Fruit fly (Drosophila melanogaster) whole organism, embryonic: ENCODE results near the gene CG11843.
A peak's percentile ranks its signal among the peaks of the same experiment; 100 is the strongest.

Experiments used
- Abd-B ChIP-seq: fragments of 200-800 bp; sonication (Bioruptor generic); optimal IDR thresholded peaks from 2 replicates; lab custom pipeline; 2018; ENCODE audit warnings: missing biosample characterization, mild to moderate bottlenecking, missing genetic modification characterization, moderate library complexity
- CG10267 ChIP-seq: fragments of 200-800 bp; sonication (Bioruptor generic); optimal IDR thresholded peaks from 2 replicates; lab custom pipeline; 2018; ENCODE audit warnings: missing biosample characterization, mild to moderate bottlenecking, missing genetic modification characterization, moderate library complexity
- CG10654 ChIP-seq: fragments of 200-800 bp; sonication (Bioruptor generic); optimal IDR thresholded peaks from 2 replicates; lab custom pipeline; 2016; ENCODE audit warnings: missing biosample characterization, missing genetic modification characterization
- CG10979 ChIP-seq: fragments of 200-800 bp; sonication (Bioruptor generic); optimal IDR thresholded peaks from 2 replicates; lab custom pipeline; 2018; ENCODE audit warnings: missing biosample characterization, mild to moderate bottlenecking, missing genetic modification characterization, moderate library complexity
- CG12659 ChIP-seq: fragments of 200-800 bp; sonication (Bioruptor generic); optimal IDR thresholded peaks from 3 replicates; lab custom pipeline; 2017; ENCODE audit warnings: mild to moderate bottlenecking, missing biosample characterization, missing genetic modification reagents, missing genetic modification characterization
- CG13296 ChIP-seq: fragments of 200-800 bp; sonication (Bioruptor generic); optimal IDR thresholded peaks from 3 replicates; lab custom pipeline; 2018; ENCODE audit warnings: missing biosample characterization, mild to moderate bottlenecking, missing genetic modification characterization
- CG13775 ChIP-seq: fragments of 200-800 bp; sonication (Bioruptor generic); optimal IDR thresholded peaks from 3 replicates; lab custom pipeline; 2017; ENCODE audit warnings: missing biosample characterization, mild to moderate bottlenecking, missing genetic modification characterization
- CG15479 ChIP-seq: fragments of 200-800 bp; sonication (Bioruptor generic); optimal IDR thresholded peaks from 3 replicates; lab custom pipeline; 2019; ENCODE audit warnings: missing biosample characterization, mild to moderate bottlenecking, missing genetic modification characterization, moderate library complexity
- CG15514 ChIP-seq: fragments of 200-800 bp; sonication (Bioruptor generic); optimal IDR thresholded peaks from 3 replicates; lab custom pipeline; 2017; ENCODE audit warnings: missing biosample characterization, missing genetic modification characterization, mild to moderate bottlenecking, moderate library complexity, missing genetic modification reagents
- CG16815 ChIP-seq: fragments of 200-800 bp; sonication (Bioruptor generic); optimal IDR thresholded peaks from 3 replicates; lab custom pipeline; 2017; ENCODE audit warnings: missing biosample characterization, mild to moderate bottlenecking, missing genetic modification characterization
- CG18011 ChIP-seq: fragments of 200-800 bp; sonication (Bioruptor generic); optimal IDR thresholded peaks from 2 replicates; lab custom pipeline; 2017; ENCODE audit warnings: missing biosample characterization, missing genetic modification characterization, mild to moderate bottlenecking, moderate library complexity, missing genotype
- CG2199 ChIP-seq: fragments of 200-800 bp; sonication (Bioruptor generic); IDR thresholded peaks from 3 replicates; pipeline ENCODE4 v1.3.6; 2022; ENCODE audit warnings: missing biosample characterization, missing genetic modification characterization
- CG2202 ChIP-seq: fragments of 200-800 bp; sonication (Bioruptor generic); optimal IDR thresholded peaks from 2 replicates; lab custom pipeline; 2018; ENCODE audit warnings: missing biosample characterization, mild to moderate bottlenecking, missing genetic modification characterization
- CG32532 ChIP-seq: fragments of 200-800 bp; sonication (Bioruptor generic); IDR thresholded peaks from 2 replicates; pipeline ENCODE4 v1.3.6; 2022; ENCODE audit warnings: missing biosample characterization, missing genetic modification characterization
- CG32767 ChIP-seq: fragments of 200-800 bp; sonication (Bioruptor generic); IDR thresholded peaks from 2 replicates; pipeline ENCODE4 v1.3.6; 2022; ENCODE audit warnings: missing biosample characterization, missing genetic modification characterization
- CG3838 ChIP-seq: fragments of 200-800 bp; sonication (Bioruptor generic); optimal IDR thresholded peaks from 3 replicates; lab custom pipeline; 2016; ENCODE audit warnings: missing biosample characterization, missing genetic modification characterization
- CG3995 ChIP-seq: fragments of 200-800 bp; sonication (Bioruptor generic); optimal IDR thresholded peaks from 3 replicates; lab custom pipeline; 2016; ENCODE audit warnings: missing biosample characterization, missing genetic modification characterization
- CG42726 ChIP-seq: fragments of 200-800 bp; sonication (Bioruptor generic); IDR thresholded peaks from 2 replicates; pipeline ENCODE4 v1.3.6; 2022; ENCODE audit warnings: missing biosample characterization, missing genetic modification characterization; ENCODE audit not compliant: partially characterized antibody
- CG4328 ChIP-seq: fragments of 200-800 bp; sonication (Bioruptor generic); optimal IDR thresholded peaks from 3 replicates; lab custom pipeline; 2017; ENCODE audit warnings: missing biosample characterization, missing genetic modification reagents, missing genetic modification characterization
- CG43689 ChIP-seq: fragments of 200-800 bp; sonication (Bioruptor generic); IDR thresholded peaks from 2 replicates; pipeline ENCODE4 v1.3.6; 2022; ENCODE audit warnings: missing biosample characterization, missing genetic modification characterization
- CG7745 ChIP-seq: fragments of 200-800 bp; sonication (Bioruptor generic); optimal IDR thresholded peaks from 2 replicates; lab custom pipeline; 2018; ENCODE audit warnings: missing biosample characterization, mild to moderate bottlenecking, missing genetic modification characterization, moderate library complexity
- CG7928 ChIP-seq: fragments of 200-800 bp; sonication (Bioruptor generic); optimal IDR thresholded peaks from 2 replicates; lab custom pipeline; 2017; ENCODE audit warnings: missing biosample characterization, mild to moderate bottlenecking, missing genetic modification characterization
- CG8359 ChIP-seq: fragments of 200-800 bp; sonication (Bioruptor generic); optimal IDR thresholded peaks from 2 replicates; lab custom pipeline; 2017; ENCODE audit warnings: missing biosample characterization, mild to moderate bottlenecking, missing genetic modification characterization, borderline replicate concordance
- CG9727 ChIP-seq: fragments of 200-800 bp; sonication (Bioruptor generic); optimal IDR thresholded peaks from 3 replicates; lab custom pipeline; 2017; ENCODE audit warnings: missing biosample characterization, mild to moderate bottlenecking, missing genetic modification characterization
- Doc3 ChIP-seq: fragments of 200-800 bp; sonication (Bioruptor generic); IDR thresholded peaks from 3 replicates; pipeline ENCODE4 v1.3.6; 2022; ENCODE audit warnings: missing biosample characterization, missing genetic modification characterization; ENCODE audit not compliant: partially characterized antibody
- Ets65A ChIP-seq: fragments of 200-800 bp; sonication (Bioruptor generic); peaks from one replicate; lab custom pipeline; 2016; ENCODE audit warnings: missing biosample characterization, missing genetic modification characterization
- H15 ChIP-seq: fragments of 200-800 bp; sonication (Bioruptor generic); IDR thresholded peaks from 3 replicates; pipeline ENCODE4 v1.3.6; 2022; ENCODE audit warnings: missing biosample characterization, missing genetic modification characterization
- NFAT ChIP-seq: fragments of 200-800 bp; sonication (Bioruptor generic); IDR thresholded peaks from 2 replicates; pipeline ENCODE4 v1.3.6; 2022; ENCODE audit warnings: missing biosample characterization, missing genetic modification characterization
- Sin3A ChIP-seq: fragments of >200 bp; optimal IDR thresholded peaks from 2 replicates; lab custom pipeline; 2018
- Vsx1 ChIP-seq: fragments of 200-800 bp; sonication (Bioruptor generic); optimal IDR thresholded peaks from 2 replicates; lab custom pipeline; 2017; ENCODE audit warnings: missing biosample characterization, mild to moderate bottlenecking, missing genetic modification characterization, missing genetic modification reagents
- Xrp1 ChIP-seq: fragments of 200-800 bp; sonication (Bioruptor generic); IDR thresholded peaks from 2 replicates; pipeline ENCODE4 v1.3.6; 2022; ENCODE audit warnings: missing biosample characterization, missing genetic modification characterization
- bowl ChIP-seq: fragments of 200-800 bp; sonication (Bioruptor generic); IDR thresholded peaks from 2 replicates; pipeline ENCODE4 v1.3.6; 2022; ENCODE audit warnings: missing biosample characterization, missing genetic modification characterization
- chinmo ChIP-seq: fragments of 200-800 bp; sonication (Bioruptor generic); IDR thresholded peaks from 4 replicates; pipeline ENCODE4 v1.3.6; 2022; ENCODE audit warnings: missing biosample characterization, missing genetic modification characterization; ENCODE audit not compliant: partially characterized antibody
- ci ChIP-seq: fragments of 200-800 bp; sonication (Bioruptor generic); IDR thresholded peaks from 3 replicates; pipeline ENCODE4 v1.3.6; 2022; ENCODE audit warnings: missing biosample characterization, missing genetic modification characterization
- dpn ChIP-seq, 2 experiments: fragments of 200-800 bp; sonication (Bioruptor generic); optimal IDR thresholded peaks; 3 replicates each; lab custom pipeline; 2016; ENCODE audit warnings: missing biosample characterization in 2 of 2, missing genetic modification characterization in 2 of 2
- emc ChIP-seq: fragments of 200-800 bp; sonication (Bioruptor generic); optimal IDR thresholded peaks from 2 replicates; lab custom pipeline; 2016; ENCODE audit warnings: missing biosample characterization, missing genetic modification characterization
- jigr1 ChIP-seq: fragments of 200-800 bp; sonication (Bioruptor generic); IDR thresholded peaks from 3 replicates; pipeline ENCODE4 v1.3.6; 2022; ENCODE audit warnings: missing biosample characterization, missing genetic modification characterization
- jing ChIP-seq: fragments of 200-800 bp; sonication (Bioruptor generic); optimal IDR thresholded peaks from 2 replicates; lab custom pipeline; 2018; ENCODE audit warnings: missing biosample characterization, mild to moderate bottlenecking, missing genetic modification characterization
- ken ChIP-seq: fragments of 200-800 bp; sonication (Bioruptor generic); IDR thresholded peaks from 3 replicates; pipeline ENCODE4 v1.3.6; 2022; ENCODE audit warnings: missing biosample characterization, missing genetic modification characterization
- nau ChIP-seq: fragments of 200-800 bp; sonication (Bioruptor generic); optimal IDR thresholded peaks from 3 replicates; lab custom pipeline; 2017; ENCODE audit warnings: missing biosample characterization, mild to moderate bottlenecking, missing genetic modification characterization, missing genetic modification reagents
- sim ChIP-seq: fragments of 200-800 bp; sonication (Bioruptor generic); IDR thresholded peaks from 2 replicates; pipeline ENCODE4 v1.3.6; 2022; ENCODE audit warnings: missing biosample characterization, missing genetic modification characterization
- slbo ChIP-seq: fragments of 200-800 bp; sonication (Bioruptor generic); IDR thresholded peaks from 2 replicates; pipeline ENCODE4 v1.3.6; 2022; ENCODE audit warnings: missing biosample characterization, missing genetic modification characterization
- sna ChIP-seq: fragments of 200-800 bp; sonication (Bioruptor generic); IDR thresholded peaks from 2 replicates; pipeline ENCODE4 v1.3.6; 2022; ENCODE audit warnings: missing biosample characterization, missing genetic modification characterization; ENCODE audit not compliant: partially characterized antibody
- stwl ChIP-seq: fragments of 200-800 bp; sonication (Bioruptor generic); optimal IDR thresholded peaks from 3 replicates; lab custom pipeline; 2018; ENCODE audit warnings: missing biosample characterization, mild to moderate bottlenecking, missing genetic modification characterization, moderate library complexity
- twi ChIP-seq: fragments of 200-800 bp; optimal IDR thresholded peaks from 2 replicates; lab custom pipeline; 2019; ENCODE audit warnings: missing biosample characterization, mild to moderate bottlenecking, missing genetic modification characterization, moderate library complexity
- vfl ChIP-seq: fragments of 200-800 bp; sonication (Bioruptor generic); optimal IDR thresholded peaks from 2 replicates; lab custom pipeline; 2016; ENCODE audit warnings: missing biosample characterization, missing genetic modification characterization
- vvl ChIP-seq: fragments of 200-800 bp; sonication (Bioruptor generic); IDR thresholded peaks from 2 replicates; pipeline ENCODE4 v1.3.6; 2022; ENCODE audit warnings: missing biosample characterization, missing genetic modification characterization
- wek ChIP-seq: fragments of 200-800 bp; sonication (Bioruptor generic); optimal IDR thresholded peaks from 3 replicates; lab custom pipeline; 2018; ENCODE audit warnings: missing biosample characterization, mild to moderate bottlenecking, missing genetic modification characterization, moderate library complexity
- zfh2 ChIP-seq: fragments of 200-800 bp; sonication (Bioruptor generic); optimal IDR thresholded peaks from 2 replicates; lab custom pipeline; 2016; ENCODE audit warnings: missing biosample characterization, missing genetic modification characterization

The CG11843 gene

DNA sequence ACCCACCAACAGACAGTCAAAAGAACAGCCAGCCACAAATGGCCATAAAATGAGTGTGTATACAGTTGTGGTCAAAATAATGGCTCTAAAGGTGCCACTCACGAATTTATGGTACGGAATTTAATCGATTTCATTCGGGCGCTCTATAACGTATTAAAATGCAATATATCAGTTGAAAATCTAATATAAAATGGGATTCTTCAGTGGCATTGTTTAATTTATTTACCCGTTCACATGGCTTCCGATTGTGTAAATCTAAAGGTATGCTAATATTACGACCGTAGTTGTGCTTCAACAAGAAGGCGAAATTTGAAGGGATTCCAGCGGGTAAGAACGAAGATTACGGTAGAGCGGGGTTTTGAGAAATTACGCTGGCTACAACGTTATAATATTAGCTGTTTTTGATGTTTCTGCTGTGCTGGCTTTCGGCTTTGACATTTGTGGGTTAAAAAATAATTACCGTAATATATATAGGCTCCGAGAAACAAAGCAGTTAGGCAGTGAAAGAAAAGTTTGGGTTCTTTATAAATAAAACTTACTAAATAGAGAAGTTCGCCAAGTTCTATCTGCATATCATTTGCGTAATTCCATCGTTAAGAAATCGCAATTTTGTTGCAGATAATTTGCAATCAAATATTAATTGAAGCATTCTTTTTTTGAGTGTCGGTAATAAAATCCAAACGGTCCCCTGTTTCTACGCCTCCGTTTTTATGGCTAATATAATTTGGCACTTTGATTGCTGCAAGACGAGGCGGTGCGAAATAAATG, 21.7 kb downstream of the CG11843 start (continued):
- TF ChIP-seq Ets65A (GFP tag; lab: Kevin White, UChicago) (peak; percentile 77), NFAT (GFP tag; lab: Robert Waterston, UW) (no peak), CG9727 (peak; percentile 22), zfh2 (GFP tag; lab: Kevin White, UChicago) (no peak), Abd-B (peak; percentile 51), CG32532 (GFP tag; lab: Robert Waterston, UW) (0 out of 2 replicates have a peak, but pooled peaks have one; percentile 7), CG13775 (GFP tag; lab: Kevin White, UChicago) (peak; percentile 5), chinmo (GFP tag; lab: Robert Waterston, UW) (no peak), CG4328 (no peak), vvl (GFP tag; lab: Robert Waterston, UW) (0 out of 2 replicates have a peak, but pooled peaks have one; percentile 18), Doc3 (GFP tag; lab: Robert Waterston, UW) (no peak), Xrp1 (peak; percentile 21; the same call in 1 of the 2 replicates), CG3995 (GFP tag; lab: Kevin White, UChicago) (no peak), CG10267 (tag; lab: Kevin White, UChicago) (peak; percentile 14), CG3838 (GFP tag; lab: Kevin White, UChicago) (no peak), stwl (no peak), sna (GFP tag; lab: Robert Waterston, UW) (no peak), ken (GFP tag; lab: Robert Waterston, UW) (0 out of 3 replicates have a peak, but pooled peaks have one; percentile 25), CG15514 (no peak), CG18011 (no peak), CG10979 (tag; lab: Kevin White, UChicago) (no peak), jing (GFP tag; lab: Kevin White, UChicago) (no peak), H15 (GFP tag; lab: Robert Waterston, UW) (no peak), dpn (GFP tag; optimal IDR thresholded peaks at IDR 0.05; lab: Kevin White, UChicago) (peak in 1 of 2 experiments; percentile 1), CG43689 (no peak), CG12659 (GFP tag; lab: Kevin White, UChicago) (peak; percentile 4), CG7928 (GFP tag; lab: Kevin White, UChicago) (no peak), emc (GFP tag; lab: Kevin White, UChicago) (no peak), CG2202 (tag; lab: Kevin White, UChicago) (no peak), CG8359 (GFP tag; lab: Kevin White, UChicago) (no peak), bowl (no peak), CG15479 (GFP tag; lab: Kevin White, UChicago) (no peak), Vsx1 (no peak), jigr1 (GFP tag; lab: Robert Waterston, UW) (no peak), nau (GFP tag; lab: Kevin White, UChicago) (no peak), sim (GFP tag; lab: Robert Waterston, UW) (no peak), CG32767 (0 out of 2 replicates have a peak, but pooled peaks have one; percentile 12), slbo (peak; percentile 55), vfl (GFP tag; lab: Kevin White, UChicago) (no peak), wek (GFP tag; lab: Kevin White, UChicago) (no peak), CG10654 (GFP tag; lab: Kevin White, UChicago) (no peak), CG16815 (GFP tag; lab: Kevin White, UChicago) (no peak), CG42726 (GFP tag; lab: Robert Waterston, UW) (no peak), CG7745 (no peak), twi (tag; lab: Kevin White, UChicago) (no peak), CG13296 (GFP tag; lab: Kevin White, UChicago) (no peak), ci (GFP tag; lab: Robert Waterston, UW) (no peak), Sin3A (lab: Kevin White, UChicago) (no peak), CG2199 (GFP tag; lab: Robert Waterston, UW) (no peak)
